Worm (Caenorhabditis elegans) whole organism, late embryonic: ENCODE data around the gene Y25C1A.8.

Source experiments
- F13H6.1 ChIP-seq: sonication (generic microtip); optimal IDR thresholded peaks from 2 replicates; lab custom pipeline; 2016; ENCODE audit warnings: missing genetic modification characterization, missing compliant biosample characterization
- K09A11.1 ChIP-seq: sonication (generic microtip); optimal IDR thresholded peaks from 2 replicates; lab custom pipeline; 2017; ENCODE audit warnings: antibody characterized with exemption, mild to moderate bottlenecking, missing genetic modification characterization, missing compliant biosample characterization; ENCODE audit not compliant: insufficient read depth
- dmd-4 ChIP-seq: sonication (generic microtip); optimal IDR thresholded peaks from 2 replicates; lab custom pipeline; 2016; ENCODE audit warnings: borderline replicate concordance, missing genetic modification characterization, missing compliant biosample characterization
- nhr-11 ChIP-seq: fragments of 150-350 bp; optimal IDR thresholded peaks from 2 replicates; lab custom pipeline; 2014; ENCODE audit warnings: missing biosample characterization, missing genetic modification characterization
- pha-4 ChIP-seq: fragments of 150-350 bp; optimal IDR thresholded peaks from 2 replicates; lab custom pipeline; 2018; ENCODE audit warnings: missing biosample characterization, missing genetic modification reagents, missing genetic modification characterization

ce11 chrII:3036344-3036743 lies 40.4 kb downstream of the Y25C1A.8 start:
- TF ChIP-seq K09A11.1 (tag; lab: Kevin White, UChicago) (no peak), F13H6.1 (tag; lab: Kevin White, UChicago) (no peak), pha-4 (tag; lab: Kevin White, UChicago) (no peak), nhr-11 (tag; lab: Kevin White, UChicago) (no peak), dmd-4 (tag; lab: Kevin White, UChicago) (no peak)
